Fruit fly (Drosophila melanogaster): ENCODE data around the gene CG32301.

DNA sequence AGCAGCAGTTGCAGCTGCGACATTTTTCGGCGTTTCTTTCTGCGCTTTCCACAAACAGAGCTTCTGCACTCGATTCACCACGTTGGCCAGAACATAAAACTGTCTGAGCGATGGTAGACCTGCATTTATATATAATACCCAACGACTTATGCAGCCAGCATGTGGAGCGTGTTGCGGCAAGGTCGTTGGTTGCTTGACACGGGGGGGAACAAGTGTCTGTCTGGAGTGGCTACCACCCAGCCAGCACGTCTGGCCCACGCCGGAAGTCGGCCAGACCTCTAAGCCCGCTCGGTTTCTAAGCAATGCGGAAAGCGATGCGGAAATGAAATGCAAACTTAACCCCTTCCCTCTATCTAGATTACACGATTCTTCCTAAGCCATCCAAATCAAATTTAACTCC, 28.4 kb downstream of the CG32301 start, which contains the start of gene yellow-g:
- TF ChIP-seq CG5204 (GFP tag; optimal IDR thresholded peaks at IDR 0.05) (no peak), kay (GFP tag; ENCODE audit: borderline replicate concordance) (no peak)
